Worm (Caenorhabditis elegans) whole organism, midembryonic: Measurements from ENCODE around the gene spp-10.

ENCODE experiments used
- flt-1 ChIP-seq: fragments of 200-800 bp; sonication (Bioruptor generic); IDR thresholded peaks from 2 replicates; pipeline ENCODE4 v1.3.6; 2022; ENCODE audit warnings: missing genetic modification characterization, missing compliant biosample characterization
- tab-1 ChIP-seq: fragments of 200-800 bp; sonication (Bioruptor generic); IDR thresholded peaks from 2 replicates; pipeline ENCODE4 v1.3.6; 2022; ENCODE audit warnings: missing genetic modification characterization, missing compliant biosample characterization
- ztf-23 ChIP-seq: fragments of 200-800 bp; sonication (Bioruptor generic); IDR thresholded peaks from 2 replicates; pipeline ENCODE4 v1.3.6; 2022; ENCODE audit warnings: missing genetic modification reagents, missing genetic modification characterization, missing compliant biosample characterization

ce11 chrIV:8454076-8454475 is 22.9 kb upstream of the spp-10 start:
- TF ChIP-seq ztf-23 (GFP tag; lab: Robert Waterston, UW) (no peak), tab-1 (GFP tag; lab: Robert Waterston, UW) (no peak), flt-1 (GFP tag; lab: Robert Waterston, UW) (no peak)
